Worm (Caenorhabditis elegans) whole organism, late embryonic: ENCODE results near the gene srz-20.
"Not testable (repeated sequence)": the region's sequence is repeated elsewhere in the genome, so short reads cannot be mapped to it uniquely, and the experiment has no call there.

Source experiments
- C08G9.2 ChIP-seq: sonication (generic microtip); optimal IDR thresholded peaks from 2 replicates; lab custom pipeline; 2016; ENCODE audit warnings: mild to moderate bottlenecking, missing genetic modification characterization, moderate library complexity, missing compliant biosample characterization
- C38D4.7 ChIP-seq: fragments of 200-800 bp; sonication (Bioruptor generic); optimal IDR thresholded peaks from 2 replicates; lab custom pipeline; 2018; ENCODE audit warnings: mild to moderate bottlenecking, missing genetic modification characterization, moderate library complexity, missing compliant biosample characterization
- K02D7.2 ChIP-seq: sonication (generic microtip); optimal IDR thresholded peaks from 2 replicates; lab custom pipeline; 2017; ENCODE audit warnings: mild to moderate bottlenecking, missing genetic modification characterization, missing compliant biosample characterization
- K09A11.1 ChIP-seq: sonication (generic microtip); optimal IDR thresholded peaks from 2 replicates; lab custom pipeline; 2017; ENCODE audit warnings: antibody characterized with exemption, mild to moderate bottlenecking, missing genetic modification characterization, missing compliant biosample characterization; ENCODE audit not compliant: insufficient read depth
- T23F11.4 ChIP-seq: fragments of 200-800 bp; sonication (Bioruptor generic); optimal IDR thresholded peaks from 2 replicates; lab custom pipeline; 2018; ENCODE audit warnings: mild to moderate bottlenecking, missing genetic modification characterization, missing compliant biosample characterization
- ama-1 ChIP-seq: fragments of 150-350 bp; optimal IDR thresholded peaks from 2 replicates; lab custom pipeline; 2014
- ceh-14 ChIP-seq: sonication (generic microtip); optimal IDR thresholded peaks from 2 replicates; lab custom pipeline; 2016; ENCODE audit warnings: missing genotype, missing genetic modification characterization, missing compliant biosample characterization
- ceh-18 ChIP-seq: sonication (generic microtip); optimal IDR thresholded peaks from 2 replicates; lab custom pipeline; 2016; ENCODE audit warnings: missing genetic modification characterization, missing compliant biosample characterization
- ceh-34 ChIP-seq: sonication (generic microtip); optimal IDR thresholded peaks from 2 replicates; lab custom pipeline; 2016; ENCODE audit warnings: mild to moderate bottlenecking, missing genetic modification characterization, missing compliant biosample characterization
- ceh-48 ChIP-seq: sonication (generic microtip); optimal IDR thresholded peaks from 2 replicates; lab custom pipeline; 2016; ENCODE audit warnings: missing genetic modification characterization, inconsistent platforms, missing compliant biosample characterization
- che-1 ChIP-seq: sonication (generic microtip); optimal IDR thresholded peaks from 2 replicates; lab custom pipeline; 2016; ENCODE audit warnings: mild to moderate bottlenecking, missing genetic modification characterization, missing compliant biosample characterization
- elt-2 ChIP-seq: sonication (generic microtip); optimal IDR thresholded peaks from 2 replicates; lab custom pipeline; 2016; ENCODE audit warnings: missing genetic modification reagents, missing genetic modification characterization, missing compliant biosample characterization
- elt-4 ChIP-seq: sonication (generic microtip); optimal IDR thresholded peaks from 2 replicates; lab custom pipeline; 2016; ENCODE audit warnings: missing genetic modification characterization, missing compliant biosample characterization
- fkh-10 ChIP-seq: fragments of 150-350 bp; optimal IDR thresholded peaks from 2 replicates; lab custom pipeline; 2014; ENCODE audit warnings: missing biosample characterization, missing genetic modification reagents, missing genetic modification characterization
- hlh-13 ChIP-seq: fragments of 200-800 bp; sonication (Bioruptor generic); optimal IDR thresholded peaks from 2 replicates; lab custom pipeline; 2018; ENCODE audit warnings: mild to moderate bottlenecking, missing genetic modification characterization, missing compliant biosample characterization
- hlh-15 ChIP-seq: sonication (generic microtip); optimal IDR thresholded peaks from 2 replicates; lab custom pipeline; 2016; ENCODE audit warnings: missing genetic modification characterization, missing compliant biosample characterization
- hlh-30 ChIP-seq: sonication (generic microtip); optimal IDR thresholded peaks from 2 replicates; lab custom pipeline; 2017; ENCODE audit warnings: antibody characterized with exemption, missing genetic modification characterization, missing compliant biosample characterization; ENCODE audit not compliant: insufficient read depth
- hlh-6 ChIP-seq: sonication (generic microtip); optimal IDR thresholded peaks from 2 replicates; lab custom pipeline; 2016; ENCODE audit warnings: missing genotype, missing genetic modification characterization, missing compliant biosample characterization
- nfya-1 ChIP-seq: sonication (generic microtip); optimal IDR thresholded peaks from 2 replicates; lab custom pipeline; 2017; ENCODE audit warnings: missing genetic modification characterization, mild to moderate bottlenecking, missing compliant biosample characterization, antibody characterized with exemption, moderate library complexity
- nhr-11 ChIP-seq: fragments of 150-350 bp; optimal IDR thresholded peaks from 2 replicates; lab custom pipeline; 2014; ENCODE audit warnings: missing biosample characterization, missing genetic modification characterization
- npax-4 ChIP-seq: sonication (generic microtip); optimal IDR thresholded peaks from 2 replicates; lab custom pipeline; 2016; ENCODE audit warnings: missing genetic modification characterization, missing compliant biosample characterization
- odd-2 ChIP-seq: sonication (generic microtip); optimal IDR thresholded peaks from 2 replicates; lab custom pipeline; 2017; ENCODE audit warnings: antibody characterized with exemption, mild to moderate bottlenecking, missing genetic modification characterization, missing compliant biosample characterization
- pat-9 ChIP-seq: fragments of 200-800 bp; sonication (Bioruptor generic); optimal IDR thresholded peaks from 2 replicates; lab custom pipeline; 2018; ENCODE audit warnings: mild to moderate bottlenecking, missing genetic modification characterization, moderate library complexity, missing compliant biosample characterization
- pax-1 ChIP-seq: fragments of 150-350 bp; optimal IDR thresholded peaks from 2 replicates; lab custom pipeline; 2014; ENCODE audit warnings: missing biosample characterization, missing genetic modification characterization
- pqm-1 ChIP-seq: sonication (generic microtip); optimal IDR thresholded peaks from 2 replicates; lab custom pipeline; 2016; ENCODE audit warnings: missing genetic modification characterization, missing compliant biosample characterization
- ref-2 ChIP-seq: sonication (generic microtip); optimal IDR thresholded peaks from 2 replicates; lab custom pipeline; 2016; ENCODE audit warnings: missing genetic modification characterization, missing compliant biosample characterization
- sdc-2 ChIP-seq: sonication (generic microtip); optimal IDR thresholded peaks from 2 replicates; lab custom pipeline; 2016; ENCODE audit warnings: missing genotype, missing genetic modification characterization, missing compliant biosample characterization
- sox-4 ChIP-seq: sonication (generic microtip); optimal IDR thresholded peaks from 2 replicates; lab custom pipeline; 2017; ENCODE audit warnings: mild to moderate bottlenecking, missing genetic modification characterization, inconsistent platforms, missing compliant biosample characterization
- syd-9 ChIP-seq: sonication (generic microtip); optimal IDR thresholded peaks from 2 replicates; lab custom pipeline; 2016; ENCODE audit warnings: mild to moderate bottlenecking, missing genetic modification characterization, moderate library complexity, missing compliant biosample characterization
- tbx-2 ChIP-seq: sonication (generic microtip); optimal IDR thresholded peaks from 2 replicates; lab custom pipeline; 2016; ENCODE audit warnings: missing genetic modification characterization, missing compliant biosample characterization
- ttx-3 ChIP-seq: sonication (generic microtip); optimal IDR thresholded peaks from 2 replicates; lab custom pipeline; 2016; ENCODE audit warnings: missing genetic modification reagents, missing genetic modification characterization, missing compliant biosample characterization
- unc-3 ChIP-seq, 2 experiments: fragments of 200-800 bp in 1 of 2; sonication (Bioruptor generic) in 1 of 2; sonication (generic microtip) in 1 of 2; conservative IDR thresholded peaks in 1 of 2; optimal IDR thresholded peaks in 1 of 2; 2 replicates each; pipeline versions ENCODE4 v1.3.6 to Lab custom; 2016 to 2022; ENCODE audit warnings: missing compliant biosample characterization in 2 of 2, missing genetic modification characterization in 2 of 2, missing genetic modification reagents in 1 of 2
- unc-42 ChIP-seq: sonication (generic microtip); optimal IDR thresholded peaks from 2 replicates; lab custom pipeline; 2016; ENCODE audit warnings: missing genotype, missing genetic modification characterization, missing compliant biosample characterization
- unc-86 ChIP-seq: sonication (generic microtip); optimal IDR thresholded peaks from 2 replicates; lab custom pipeline; 2016; ENCODE audit warnings: missing genetic modification characterization, missing compliant biosample characterization

The srz-20 gene

DNA sequence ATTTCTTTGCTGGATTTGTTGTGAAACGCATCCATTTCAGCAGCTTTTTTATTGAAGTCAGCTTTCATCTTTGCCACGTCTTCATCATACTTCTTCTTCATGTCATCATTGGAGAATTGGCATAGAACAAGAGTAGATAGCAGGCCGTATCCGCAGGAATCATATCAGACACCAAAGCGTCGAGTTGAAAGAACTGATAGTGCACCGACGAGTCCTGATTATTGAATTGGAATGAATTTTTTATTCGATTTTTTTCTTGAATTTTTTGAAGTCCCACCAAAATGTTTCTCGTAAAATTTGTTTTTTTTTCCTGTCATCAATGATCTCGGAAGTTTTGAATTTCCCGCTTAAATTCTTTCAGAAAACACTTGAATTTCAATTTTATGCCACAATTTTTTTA, 9.0 kb upstream of the srz-20 start, which contains the start of gene F56D6.11:
Gene F56D6.11 (minus strand): TSS at position 101 of the 400 bp plus-strand sequence.
- TF ChIP-seq tbx-2 (tag; lab: Kevin White, UChicago), result no peak

DNA sequence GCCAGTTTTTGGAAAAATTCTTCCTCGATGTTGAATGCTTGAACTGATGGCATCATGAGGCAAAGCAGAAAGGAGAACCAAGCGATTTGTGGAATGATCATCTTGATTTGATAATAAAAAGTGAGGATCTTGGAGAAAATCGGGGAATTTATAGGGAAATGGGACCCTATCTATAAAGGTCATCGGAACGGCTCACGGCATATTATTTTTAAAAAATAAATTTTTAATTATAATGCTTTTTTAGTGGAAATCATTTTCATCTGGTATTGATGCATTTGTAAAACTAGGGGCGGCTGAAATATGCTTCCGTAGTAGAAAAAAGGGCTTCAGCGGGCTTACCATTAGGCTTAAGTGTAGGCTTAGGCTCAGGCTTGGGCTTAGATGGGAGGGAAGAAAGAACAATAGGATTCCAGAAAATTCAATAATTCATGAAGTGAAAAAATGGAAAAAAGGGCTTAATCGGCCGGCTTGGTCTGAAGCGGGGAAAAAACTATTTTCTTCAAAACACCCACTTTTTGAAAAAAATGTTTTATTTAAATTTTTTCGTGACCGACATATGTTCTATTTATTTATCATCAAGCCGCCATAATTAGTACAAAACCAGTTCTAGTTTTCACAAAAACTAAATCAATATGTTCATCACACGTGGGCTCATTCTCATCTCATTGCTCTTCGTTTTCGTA, 7.7 kb upstream of the srz-20 start, which contains the start of the genes F56D6.22 and F56D6.12:
Gene F56D6.22 (minus strand): TSS at position 101 of the 683 bp plus-strand sequence.
Gene F56D6.12 (plus strand): TSS at position 633 of the 683 bp plus-strand sequence.
- TF ChIP-seq unc-42 (no peak), sox-4 (tag; lab: Kevin White, UChicago) (no peak), C38D4.7 (no peak), ttx-3 (no peak), elt-4 (tag; lab: Kevin White, UChicago) (no peak), fkh-10 (GFP tag; lab: Kevin White, UChicago) (no peak), pat-9 (no peak), T23F11.4 (no peak), sdc-2 (tag; lab: Kevin White, UChicago) (no peak), K02D7.2 (tag; lab: Kevin White, UChicago) (no peak), che-1 (tag; lab: Kevin White, UChicago) (no peak), K09A11.1 (no peak), odd-2 (tag; lab: Kevin White, UChicago) (no peak), ref-2 (tag; lab: Kevin White, UChicago) (no peak), ama-1 (lab: Kevin White, UChicago) (no peak), hlh-15 (tag; lab: Kevin White, UChicago) (no peak)

DNA sequence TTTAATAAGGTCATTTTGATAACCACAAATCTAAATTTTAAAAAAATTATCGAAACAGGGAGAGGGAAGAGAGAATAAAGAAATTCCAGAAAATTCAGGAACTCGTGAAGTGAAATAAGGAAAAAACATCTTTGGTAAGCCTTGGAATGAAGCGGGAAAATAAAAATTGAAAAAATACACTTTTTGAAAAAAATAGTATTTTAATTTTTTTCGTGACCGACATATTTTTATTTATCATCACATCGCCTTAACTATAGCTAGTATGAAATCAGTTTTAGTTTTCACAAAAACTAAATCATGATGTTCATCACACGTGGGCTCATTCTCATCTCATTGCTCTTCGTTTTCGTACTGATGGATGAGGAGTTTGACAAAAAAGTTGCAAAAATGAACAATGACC, 6.3 kb upstream of the srz-20 start, which contains the start of gene F56D6.13:
Gene F56D6.13 (plus strand): TSS at position 301 of the 400 bp plus-strand sequence.
- TF ChIP-seq ceh-14 (no peak), hlh-30 (tag; lab: Kevin White, UChicago) (no peak)

DNA sequence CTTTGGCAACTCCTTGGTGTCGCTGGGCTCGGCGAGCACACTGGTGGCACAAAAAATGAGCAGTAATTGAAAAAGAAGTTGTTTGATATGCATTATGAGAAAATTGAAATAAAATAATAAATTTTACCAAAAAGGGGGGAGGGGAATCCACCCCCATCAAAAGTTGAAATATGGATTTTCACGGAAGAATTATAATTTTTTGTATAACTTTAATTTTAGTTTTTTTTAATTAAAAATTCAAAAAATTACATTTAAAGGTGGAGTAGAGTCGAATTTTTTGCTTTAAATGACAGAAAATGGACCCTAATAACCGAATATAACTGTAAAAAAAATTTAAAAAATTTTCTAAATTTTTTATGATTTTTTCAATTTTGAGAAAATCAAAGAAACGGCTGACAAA, 3.5 kb upstream of the srz-20 start, which contains the start of gene F56D6.18:
Gene F56D6.18 (minus strand): TSS at position 101 of the 400 bp plus-strand sequence.
- TF ChIP-seq hlh-30 (tag; lab: Kevin White, UChicago); ceh-14; odd-2 (tag; lab: Kevin White, UChicago): not testable (repeated sequence)
- TF ChIP-seq, all 69 proteins: peak for 0; not testable (repeated sequence) for 69

DNA sequence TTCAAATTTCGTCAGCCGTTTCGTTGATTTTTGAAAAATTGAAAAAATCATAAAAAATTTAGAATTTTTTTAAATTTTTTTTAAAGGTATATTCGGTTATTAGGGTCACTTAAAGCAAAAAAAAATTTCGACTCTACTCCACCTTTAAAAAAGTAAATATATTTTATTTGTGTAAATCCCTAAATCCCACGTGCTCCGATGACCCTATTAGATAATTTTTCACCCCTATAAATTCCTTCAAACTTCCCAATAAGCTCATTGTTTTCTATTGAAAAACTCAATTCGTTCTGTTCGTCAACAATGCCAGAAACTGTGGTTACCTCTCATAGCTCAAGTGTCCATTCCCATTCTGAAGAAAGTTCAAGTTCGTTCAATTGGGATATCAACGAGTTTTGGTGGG, 2.8 kb upstream of the srz-20 start, which contains the start of gene F56D6.20:
Gene F56D6.20 (plus strand): TSS at position 301 of the 400 bp plus-strand sequence.
- no peak for TF ChIP-seq ceh-18 (tag; lab: Kevin White, UChicago)
- no peak for TF ChIP-seq unc-86 (tag; lab: Kevin White, UChicago)
- no peak for TF ChIP-seq hlh-30 (tag; lab: Kevin White, UChicago)
- TF ChIP-seq unc-3 (GFP tag; conservative IDR thresholded peaks at IDR 0.05; lab: Robert Waterston, UW), result no peak
- TF ChIP-seq unc-3 (tag; optimal IDR thresholded peaks at IDR 0.05; lab: Kevin White, UChicago), result no peak
- TF ChIP-seq ceh-34 (tag; lab: Kevin White, UChicago), result no peak
- no peak for TF ChIP-seq pqm-1 (tag; lab: Kevin White, UChicago)
- no peak for TF ChIP-seq npax-4
- TF ChIP-seq pat-9, result no peak
- no peak for TF ChIP-seq pax-1 (tag; lab: Kevin White, UChicago)
- TF ChIP-seq syd-9 (tag; lab: Kevin White, UChicago), result no peak
- no peak for TF ChIP-seq K02D7.2 (tag; lab: Kevin White, UChicago)
- TF ChIP-seq ceh-48 (tag; lab: Kevin White, UChicago), result no peak
- no peak for TF ChIP-seq nfya-1 (tag; lab: Kevin White, UChicago)
- no peak for TF ChIP-seq C08G9.2 (tag; lab: Kevin White, UChicago)
- TF ChIP-seq hlh-6 (tag; lab: Kevin White, UChicago), result no peak
- no peak for TF ChIP-seq hlh-13
- no peak for TF ChIP-seq elt-2 (tag; lab: Kevin White, UChicago)
- TF ChIP-seq ttx-3, result no peak
- TF ChIP-seq nhr-11, result no peak
- TF ChIP-seq, all 69 proteins: peak for 0
